Worm (Caenorhabditis elegans) whole organism, early embryonic: ENCODE results near the gene F14F9.4.

Experiments
- B0310.2 ChIP-seq: sonication (generic microtip); optimal IDR thresholded peaks from 2 replicates; lab custom pipeline; 2016; ENCODE audit warnings: mild to moderate bottlenecking, missing genetic modification characterization, missing compliant biosample characterization
- F13C5.2 ChIP-seq: sonication (generic microtip); optimal IDR thresholded peaks from 2 replicates; lab custom pipeline; 2017; ENCODE audit warnings: mild to moderate bottlenecking, missing genetic modification characterization, inconsistent platforms, missing compliant biosample characterization
- aly-1 ChIP-seq: sonication (generic microtip); optimal IDR thresholded peaks from 2 replicates; lab custom pipeline; 2016; ENCODE audit warnings: missing genetic modification characterization, missing compliant biosample characterization
- ama-1 ChIP-seq: fragments of 150-350 bp; optimal IDR thresholded peaks from 2 replicates; lab custom pipeline; 2014
- ceh-13 ChIP-seq: fragments of 200-800 bp; sonication (Bioruptor generic); optimal IDR thresholded peaks from 2 replicates; lab custom pipeline; 2018; ENCODE audit warnings: mild to moderate bottlenecking, missing genetic modification characterization, missing compliant biosample characterization
- ets-7 ChIP-seq: sonication (generic microtip); optimal IDR thresholded peaks from 2 replicates; lab custom pipeline; 2016; ENCODE audit warnings: missing genotype, missing genetic modification characterization, missing compliant biosample characterization
- flt-1 ChIP-seq: fragments of 200-800 bp; sonication (Bioruptor generic); IDR thresholded peaks from 2 replicates; pipeline ENCODE4 v1.3.6; 2022; ENCODE audit warnings: missing genetic modification characterization, missing compliant biosample characterization
- hmbx-1 ChIP-seq: sonication (generic microtip); optimal IDR thresholded peaks from 2 replicates; lab custom pipeline; 2016; ENCODE audit warnings: mild to moderate bottlenecking, missing genetic modification characterization, missing compliant biosample characterization
- hmg-4 ChIP-seq: fragments of 200-800 bp; sonication (Bioruptor generic); optimal IDR thresholded peaks from 2 replicates; lab custom pipeline; 2018; ENCODE audit warnings: mild to moderate bottlenecking, missing genetic modification characterization, missing compliant biosample characterization
- hnd-1 ChIP-seq: sonication (generic microtip); optimal IDR thresholded peaks from 2 replicates; lab custom pipeline; 2016; ENCODE audit warnings: missing genetic modification characterization, missing compliant biosample characterization
- pes-1 ChIP-seq: fragments of 200-800 bp; sonication (Bioruptor generic); IDR thresholded peaks from 2 replicates; pipeline ENCODE4 v1.3.6; 2022; ENCODE audit warnings: missing genetic modification reagents, missing genetic modification characterization, missing compliant biosample characterization
- scrt-1 ChIP-seq: fragments of 200-800 bp; sonication (Bioruptor generic); IDR thresholded peaks from 2 replicates; pipeline ENCODE4 v1.3.6; 2022; ENCODE audit warnings: missing genetic modification characterization, missing compliant biosample characterization
- tbx-37 ChIP-seq: fragments of 200-800 bp; sonication (Bioruptor generic); conservative IDR thresholded peaks from 2 replicates; pipeline ENCODE4 v1.3.6; 2022; ENCODE audit warnings: missing genetic modification reagents, missing genetic modification characterization, missing compliant biosample characterization
- tra-4 ChIP-seq: sonication (generic microtip); optimal IDR thresholded peaks from 2 replicates; lab custom pipeline; 2017; ENCODE audit warnings: missing genetic modification characterization, missing compliant biosample characterization

- TF ChIP-seq hmbx-1 (tag; lab: Kevin White, UChicago), result no peak
- no peak for TF ChIP-seq ama-1 (lab: Kevin White, UChicago)
- TF ChIP-seq ets-7, result no peak
- no peak for TF ChIP-seq hnd-1
- TF ChIP-seq hmg-4 (GFP tag; lab: Kevin White, UChicago), result no peak
- no peak for TF ChIP-seq tra-4 (tag; lab: Kevin White, UChicago)
- no peak for TF ChIP-seq ceh-13
- no peak for TF ChIP-seq flt-1
- no peak for TF ChIP-seq B0310.2 (tag; lab: Kevin White, UChicago)
- no peak for TF ChIP-seq scrt-1
- TF ChIP-seq aly-1 (tag; lab: Kevin White, UChicago), result no peak
- no peak for TF ChIP-seq F13C5.2 (tag; lab: Kevin White, UChicago)
- TF ChIP-seq pes-1 (GFP tag; lab: Robert Waterston, UW), result no peak
- no peak for TF ChIP-seq tbx-37 (GFP tag; lab: Robert Waterston, UW)
These were observed 44.2 kb upstream of the F14F9.4 start for ce11 chrV:5088311-5088710.
